2 fruit fly cellular contexts compared by ENCODE assay signal in the genomic region with DNA sequence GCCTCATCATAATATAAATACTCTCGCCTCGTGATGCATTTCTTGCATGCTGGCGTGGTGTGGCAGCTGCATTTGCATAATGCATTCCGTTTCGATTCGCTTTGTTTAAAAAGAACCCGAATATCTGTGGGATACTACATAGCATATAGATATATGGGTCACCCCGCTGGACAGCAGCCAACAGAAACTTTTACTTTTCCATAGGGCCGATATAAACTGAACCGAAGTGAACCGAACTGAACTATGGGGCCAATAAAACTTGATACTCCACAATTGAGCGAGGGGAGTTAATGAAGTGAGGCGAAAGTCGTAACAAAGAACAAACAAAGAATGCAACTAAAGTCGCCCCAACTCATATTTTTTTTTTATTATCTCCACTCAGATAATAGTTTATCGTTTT.
TF ChIP-seq lines count a peak whose summit lies in the region.

No protein-coding gene starts in this region.

- no peak for TF ChIP-seq CTCF in whole organism, embryonic (GFP tag; optimal IDR thresholded peaks at IDR 0.05; lab: Kevin White, UChicago)

TF ChIP-seq in whole organism, embryonic, 481 proteins besides CTCF, POLR2A, EP300 and RAD21:
- TF ChIP-seq CG8924 (tag; optimal IDR thresholded peaks at IDR 0.05; lab: Kevin White, UChicago): no peak
- TF ChIP-seq fd102C (GFP tag; optimal IDR thresholded peaks at IDR 0.05; lab: Kevin White, UChicago): no peak
- peak in 1 of 2 experiments; percentile 30 for TF ChIP-seq Hr78 (GFP tag; optimal IDR thresholded peaks at IDR 0.05; lab: Kevin White, UChicago)
- TF ChIP-seq Blimp-1 (GFP tag; optimal IDR thresholded peaks at IDR 0.05; lab: Kevin White, UChicago): peak; percentile 94
- no peak for TF ChIP-seq schlank (tag; optimal IDR thresholded peaks at IDR 0.05; lab: Kevin White, UChicago)
- TF ChIP-seq sd (tag; optimal IDR thresholded peaks at IDR 0.05; lab: Kevin White, UChicago): peak; percentile 41
- peak; percentile 15 for TF ChIP-seq sqz (GFP tag; optimal IDR thresholded peaks at IDR 0.05; lab: Kevin White, UChicago)
- no peak for TF ChIP-seq ken (GFP tag; IDR thresholded peaks at IDR 0.05; lab: Robert Waterston, UW)
- TF ChIP-seq Meics (GFP tag; optimal IDR thresholded peaks at IDR 0.05; lab: Kevin White, UChicago): no peak
- TF ChIP-seq slbo (GFP tag; IDR thresholded peaks at IDR 0.05; lab: Robert Waterston, UW): no peak
- TF ChIP-seq CG14441 (GFP tag; IDR thresholded peaks at IDR 0.05; lab: Robert Waterston, UW): no peak

TF ChIP-seq in whole organism, prepupa, 60 proteins besides CTCF, POLR2A, EP300 and RAD21:
- no peak for TF ChIP-seq Sox102F (GFP tag; optimal IDR thresholded peaks at IDR 0.05; lab: Kevin White, UChicago)
- TF ChIP-seq achi (GFP tag; optimal IDR thresholded peaks at IDR 0.05; lab: Kevin White, UChicago): no peak
- no peak for TF ChIP-seq dsx (GFP tag; optimal IDR thresholded peaks at IDR 0.05; lab: Kevin White, UChicago; ENCODE audit: poor library complexity, severe bottlenecking)
- TF ChIP-seq Eip93F (GFP tag; optimal IDR thresholded peaks at IDR 0.05; lab: Kevin White, UChicago): no peak
- TF ChIP-seq CG4318 (GFP tag; optimal IDR thresholded peaks at IDR 0.05; lab: Kevin White, UChicago): no peak
- TF ChIP-seq Eip78C (GFP tag; lab: Kevin White, UChicago): peak; percentile 8
- TF ChIP-seq CG16779 (tag; optimal IDR thresholded peaks at IDR 0.05; lab: Kevin White, UChicago): no peak
- TF ChIP-seq spab (GFP tag; optimal IDR thresholded peaks at IDR 0.05; lab: Kevin White, UChicago): no peak
TF ChIP-seq in whole organism, prepupa: peak in this region for 1.

Comparison
In these comparisons a context has a peak if more than half of its experiments do, and no peak if none do; other contexts are left out.
1. Of the 7 proteins assayed by ChIP-seq in both whole organism, embryonic and whole organism, prepupa: peak only in whole organism, embryonic: Blimp-1; only in whole organism, prepupa: none; in both: none; in neither: 6.